Worm (Caenorhabditis elegans): Measurements from ENCODE around the gene cest-7.

DNA sequence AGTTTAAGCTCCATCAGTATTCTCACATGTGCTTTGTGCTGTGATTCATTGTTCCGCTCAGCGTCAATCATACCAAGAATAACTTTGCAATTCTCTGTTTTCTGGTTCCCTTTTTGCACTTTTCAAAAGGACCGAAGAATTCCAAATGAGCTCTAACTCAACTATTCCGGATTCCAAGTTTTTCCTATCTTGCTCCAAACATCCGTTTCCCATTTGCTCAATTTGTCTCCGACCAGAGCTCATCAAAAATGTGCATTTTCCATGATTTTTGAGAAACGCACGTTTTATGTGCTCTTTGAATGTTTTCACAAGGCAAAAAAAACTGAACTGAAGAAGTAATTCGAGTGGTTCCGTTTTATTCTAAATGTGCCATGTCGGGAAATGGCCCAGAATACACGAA lies 31.5 kb upstream of the cest-7 start:
- TF ChIP-seq blmp-1 (tag; optimal IDR thresholded peaks at IDR 0.05) (no peak), elt-1 (tag; optimal IDR thresholded peaks at IDR 0.05; ENCODE audit: borderline replicate concordance, insufficient read depth) (no peak), nhr-237 (tag; optimal IDR thresholded peaks at IDR 0.05) (no peak), nhr-76 (tag; optimal IDR thresholded peaks at IDR 0.05) (no peak), elt-3 (tag; optimal IDR thresholded peaks at IDR 0.05) (no peak), ces-1 (GFP tag; optimal IDR thresholded peaks at IDR 0.05) (peak; percentile 4), pha-4 (tag; optimal IDR thresholded peaks at IDR 0.05) (no peak), mab-5 (tag; optimal IDR thresholded peaks at IDR 0.05) (no peak), unc-62 (GFP tag; optimal IDR thresholded peaks at IDR 0.05) (no peak), hlh-1 (tag; optimal IDR thresholded peaks at IDR 0.05) (no peak), ztf-11 (tag; optimal IDR thresholded peaks at IDR 0.05) (no peak), unc-120 (tag; optimal IDR thresholded peaks at IDR 0.05; ENCODE audit: poor library complexity, severe bottlenecking) (no peak), ham-2 (GFP tag; optimal IDR thresholded peaks at IDR 0.05) (no peak), lsy-2 (tag; optimal IDR thresholded peaks at IDR 0.05) (no peak)

Measured in whole organism, mixed stage, embryonic.